Fruit fly (Drosophila melanogaster) whole organism, embryonic: ENCODE results near the gene RpS25.

ENCODE experiments used
- Asciz ChIP-seq: fragments of 200-800 bp; sonication (Bioruptor generic); optimal IDR thresholded peaks from 2 replicates; lab custom pipeline; 2017; ENCODE audit warnings: missing biosample characterization, mild to moderate bottlenecking, missing genetic modification characterization, missing genetic modification reagents
- CG10565 ChIP-seq: fragments of 200-800 bp; sonication (Bioruptor generic); optimal IDR thresholded peaks from 3 replicates; lab custom pipeline; 2016; ENCODE audit warnings: missing biosample characterization, mild to moderate bottlenecking, missing genetic modification characterization
- CG12236 ChIP-seq: fragments of 200-800 bp; sonication (Bioruptor generic); optimal IDR thresholded peaks from 2 replicates; lab custom pipeline; 2016; ENCODE audit warnings: missing biosample characterization, missing genetic modification characterization
- CG12744 ChIP-seq: fragments of 200-800 bp; sonication (Bioruptor generic); optimal IDR thresholded peaks from 2 replicates; lab custom pipeline; 2016; ENCODE audit warnings: missing biosample characterization, missing genetic modification characterization
- CG12769 ChIP-seq: fragments of 200-800 bp; sonication (Bioruptor generic); optimal IDR thresholded peaks from 2 replicates; lab custom pipeline; 2019; ENCODE audit warnings: missing biosample characterization, mild to moderate bottlenecking, missing genetic modification characterization, moderate library complexity
- CG30020 ChIP-seq: fragments of 200-800 bp; optimal IDR thresholded peaks from 2 replicates; lab custom pipeline; 2019; ENCODE audit warnings: missing biosample characterization, mild to moderate bottlenecking, missing genetic modification characterization, moderate library complexity
- CG31388 ChIP-seq: fragments of 200-800 bp; sonication (Bioruptor generic); optimal IDR thresholded peaks from 2 replicates; lab custom pipeline; 2016; ENCODE audit warnings: missing biosample characterization, missing genetic modification characterization
- CG3726 ChIP-seq: fragments of 200-800 bp; sonication (Bioruptor generic); IDR thresholded peaks from 3 replicates; pipeline ENCODE4, ENCODE4 v1.3.6; 2022; ENCODE audit warnings: missing biosample characterization, missing genetic modification characterization
- CG3995 ChIP-seq: fragments of 200-800 bp; sonication (Bioruptor generic); optimal IDR thresholded peaks from 3 replicates; lab custom pipeline; 2016; ENCODE audit warnings: missing biosample characterization, missing genetic modification characterization
- CG4360 ChIP-seq: fragments of 200-800 bp; sonication (Bioruptor generic); IDR thresholded peaks from 2 replicates; pipeline ENCODE4 v1.3.6; 2022; ENCODE audit warnings: missing biosample characterization, missing genetic modification characterization
- CG4820 ChIP-seq: fragments of 200-800 bp; sonication (Bioruptor generic); optimal IDR thresholded peaks from 3 replicates; lab custom pipeline; 2016; ENCODE audit warnings: missing biosample characterization, missing genetic modification characterization
- CG5180 ChIP-seq: fragments of 200-800 bp; sonication (Bioruptor generic); optimal IDR thresholded peaks from 3 replicates; lab custom pipeline; 2017; ENCODE audit warnings: missing biosample characterization, missing genetic modification characterization, mild to moderate bottlenecking, moderate library complexity, missing genetic modification reagents
- CG8388 ChIP-seq: fragments of 200-800 bp; sonication (Bioruptor generic); optimal IDR thresholded peaks from 2 replicates; lab custom pipeline; 2019; ENCODE audit warnings: missing biosample characterization, mild to moderate bottlenecking, missing genetic modification characterization, moderate library complexity
- CG9727 ChIP-seq: fragments of 200-800 bp; sonication (Bioruptor generic); optimal IDR thresholded peaks from 3 replicates; lab custom pipeline; 2017; ENCODE audit warnings: missing biosample characterization, mild to moderate bottlenecking, missing genetic modification characterization
- CrebB ChIP-seq: fragments of 200-800 bp; sonication (Bioruptor generic); optimal IDR thresholded peaks from 3 replicates; lab custom pipeline; 2018; ENCODE audit warnings: missing biosample characterization, mild to moderate bottlenecking, missing genetic modification characterization
- Doc2 ChIP-seq: fragments of 200-800 bp; sonication (Bioruptor generic); IDR thresholded peaks from 2 replicates; pipeline ENCODE4 v1.3.6; 2022; ENCODE audit warnings: missing biosample characterization, missing genetic modification characterization
- Doc3 ChIP-seq: fragments of 200-800 bp; sonication (Bioruptor generic); IDR thresholded peaks from 3 replicates; pipeline ENCODE4 v1.3.6; 2022; ENCODE audit warnings: missing biosample characterization, missing genetic modification characterization; ENCODE audit not compliant: partially characterized antibody
- E2f1 ChIP-seq: fragments of 200-800 bp; sonication (Bioruptor generic); IDR thresholded peaks from 2 replicates; pipeline ENCODE4 v1.3.6; 2022; ENCODE audit warnings: missing biosample characterization, missing genetic modification characterization
- Ets65A ChIP-seq: fragments of 200-800 bp; sonication (Bioruptor generic); peaks from one replicate; lab custom pipeline; 2016; ENCODE audit warnings: missing biosample characterization, missing genetic modification characterization
- HmgD ChIP-seq: fragments of 200-800 bp; sonication (Bioruptor generic); optimal IDR thresholded peaks from 3 replicates; lab custom pipeline; 2016; ENCODE audit warnings: missing biosample characterization, missing genetic modification characterization
- MESR4 ChIP-seq: fragments of 200-800 bp; sonication (Bioruptor generic); optimal IDR thresholded peaks from 2 replicates; lab custom pipeline; 2018; ENCODE audit warnings: missing biosample characterization, mild to moderate bottlenecking, missing genetic modification characterization, moderate library complexity
- Mes4 ChIP-seq: fragments of 200-800 bp; sonication (Bioruptor generic); optimal IDR thresholded peaks from 2 replicates; lab custom pipeline; 2016; ENCODE audit warnings: missing biosample characterization, missing genetic modification characterization
- TFAM ChIP-seq: fragments of 200-800 bp; sonication (Bioruptor generic); optimal IDR thresholded peaks from 2 replicates; lab custom pipeline; 2017; ENCODE audit warnings: missing biosample characterization, missing genetic modification characterization, inconsistent platforms
- ac ChIP-seq: fragments of 200-800 bp; sonication (Bioruptor generic); optimal IDR thresholded peaks from 3 replicates; lab custom pipeline; 2017; ENCODE audit warnings: missing biosample characterization, mild to moderate bottlenecking, missing genetic modification characterization
- bcd ChIP-seq: fragments of 200-800 bp; sonication (Bioruptor generic); optimal IDR thresholded peaks from 2 replicates; lab custom pipeline; 2017; ENCODE audit warnings: missing biosample characterization, mild to moderate bottlenecking, missing genetic modification characterization
- caup ChIP-seq: fragments of 200-800 bp; sonication (Bioruptor generic); optimal IDR thresholded peaks from 3 replicates; lab custom pipeline; 2017; ENCODE audit warnings: missing biosample characterization, mild to moderate bottlenecking, missing genetic modification characterization, moderate library complexity; ENCODE audit not compliant: severe bottlenecking
- cg ChIP-seq: fragments of 200-800 bp; sonication (Bioruptor generic); optimal IDR thresholded peaks from 3 replicates; lab custom pipeline; 2019; ENCODE audit warnings: missing biosample characterization, mild to moderate bottlenecking, missing genetic modification characterization, moderate library complexity
- chinmo ChIP-seq: fragments of 200-800 bp; sonication (Bioruptor generic); IDR thresholded peaks from 4 replicates; pipeline ENCODE4 v1.3.6; 2022; ENCODE audit warnings: missing biosample characterization, missing genetic modification characterization; ENCODE audit not compliant: partially characterized antibody
- ci ChIP-seq: fragments of 200-800 bp; sonication (Bioruptor generic); IDR thresholded peaks from 3 replicates; pipeline ENCODE4 v1.3.6; 2022; ENCODE audit warnings: missing biosample characterization, missing genetic modification characterization
- corto ChIP-seq: fragments of 200-800 bp; sonication (Bioruptor generic); optimal IDR thresholded peaks from 2 replicates; lab custom pipeline; 2016; ENCODE audit warnings: missing biosample characterization, mild to moderate bottlenecking, missing genetic modification characterization, moderate library complexity
- emc ChIP-seq: fragments of 200-800 bp; sonication (Bioruptor generic); optimal IDR thresholded peaks from 2 replicates; lab custom pipeline; 2016; ENCODE audit warnings: missing biosample characterization, missing genetic modification characterization
- gcm ChIP-seq: fragments of 200-800 bp; sonication (Bioruptor generic); optimal IDR thresholded peaks from 2 replicates; lab custom pipeline; 2019; ENCODE audit warnings: missing biosample characterization, mild to moderate bottlenecking, missing genetic modification characterization, moderate library complexity
- grau ChIP-seq: fragments of 200-800 bp; optimal IDR thresholded peaks from 3 replicates; lab custom pipeline; 2019; ENCODE audit warnings: missing biosample characterization, mild to moderate bottlenecking, missing genetic modification characterization, moderate library complexity
- hb ChIP-seq: fragments of 200-800 bp; sonication (Bioruptor generic); IDR thresholded peaks from 3 replicates; pipeline ENCODE4 v1.3.6; 2022; ENCODE audit warnings: missing biosample characterization, missing genetic modification characterization; ENCODE audit not compliant: partially characterized antibody
- inv ChIP-seq: fragments of 200-800 bp; sonication (Bioruptor generic); IDR thresholded peaks from 2 replicates; pipeline ENCODE4 v1.3.6; 2022; ENCODE audit warnings: missing biosample characterization, missing genetic modification characterization; ENCODE audit not compliant: partially characterized antibody
- lilli ChIP-seq: fragments of 200-800 bp; sonication (Bioruptor generic); optimal IDR thresholded peaks from 3 replicates; lab custom pipeline; 2016; ENCODE audit warnings: missing biosample characterization, missing genetic modification characterization
- lov ChIP-seq, 2 experiments: fragments of 200-800 bp in 1 of 2; fragments of >200 bp in 1 of 2; sonication (Bioruptor generic) in 1 of 2; IDR thresholded peaks in 1 of 2; optimal IDR thresholded peaks in 1 of 2; 2 replicates in 1 of 2; 3 replicates in 1 of 2; pipeline versions ENCODE4 v1.3.6 to Lab custom; 2017 to 2022; ENCODE audit warnings: missing biosample characterization in 1 of 2, missing genetic modification characterization in 1 of 2
- otp ChIP-seq: fragments of 200-800 bp; sonication (Bioruptor generic); IDR thresholded peaks from 3 replicates; pipeline ENCODE4, ENCODE4 v1.3.6; 2022; ENCODE audit warnings: missing biosample characterization, missing genetic modification characterization
- pros ChIP-seq: fragments of 200-800 bp; sonication (Bioruptor generic); optimal IDR thresholded peaks from 3 replicates; lab custom pipeline; 2019; ENCODE audit warnings: missing biosample characterization, mild to moderate bottlenecking, missing genetic modification characterization, moderate library complexity
- ranshi ChIP-seq: fragments of 200-800 bp; sonication (Bioruptor generic); IDR thresholded peaks from 2 replicates; pipeline ENCODE4 v1.3.6; 2022; ENCODE audit warnings: missing biosample characterization, missing genetic modification characterization
- schlank ChIP-seq: fragments of 200-800 bp; sonication (Bioruptor generic); optimal IDR thresholded peaks from 2 replicates; lab custom pipeline; 2018; ENCODE audit warnings: missing biosample characterization, mild to moderate bottlenecking, missing genetic modification characterization
- sd ChIP-seq: fragments of 200-800 bp; sonication (Bioruptor generic); optimal IDR thresholded peaks from 3 replicates; lab custom pipeline; 2018; ENCODE audit warnings: missing biosample characterization, mild to moderate bottlenecking, missing genetic modification characterization, moderate library complexity
- ssp ChIP-seq: fragments of 200-800 bp; sonication (Bioruptor generic); IDR thresholded peaks from 2 replicates; pipeline ENCODE4 v1.3.6; 2022; ENCODE audit warnings: missing biosample characterization, missing genetic modification characterization
- tap ChIP-seq: fragments of 200-800 bp; optimal IDR thresholded peaks from 3 replicates; lab custom pipeline; 2019; ENCODE audit warnings: missing biosample characterization, mild to moderate bottlenecking, missing genetic modification characterization, moderate library complexity
- tio ChIP-seq: fragments of 200-800 bp; sonication (Bioruptor generic); optimal IDR thresholded peaks from 2 replicates; lab custom pipeline; 2017; ENCODE audit warnings: missing biosample characterization, missing genetic modification characterization, inconsistent platforms
- ttk ChIP-seq: fragments of 200-800 bp; sonication (Bioruptor generic); IDR thresholded peaks from 2 replicates; pipeline ENCODE4 v2.1.2; 2022; ENCODE audit warnings: missing biosample characterization, missing genetic modification characterization
- yki ChIP-seq: fragments of >200 bp; optimal IDR thresholded peaks from 3 replicates; lab custom pipeline; 2018
- zf30C ChIP-seq: fragments of 200-800 bp; sonication (Bioruptor generic); optimal IDR thresholded peaks from 3 replicates; lab custom pipeline; 2018; ENCODE audit warnings: missing biosample characterization, mild to moderate bottlenecking, missing genetic modification characterization

Gene RpS25

dm6 chr3R:11196648-11197388, 19.3 kb downstream of the RpS25 start (continued):
- peak; percentile 96 for TF ChIP-seq tio (GFP tag; lab: Kevin White, UChicago)
- peak; percentile 70 for TF ChIP-seq CG4360 (GFP tag; lab: Robert Waterston, UW)
- TF ChIP-seq CG12744 (GFP tag; lab: Kevin White, UChicago) = peak; percentile 63
- TF ChIP-seq bcd (GFP tag; lab: Kevin White, UChicago) = peak; percentile 100
- peak; percentile 78; the same call in 2 of the 4 replicates for TF ChIP-seq chinmo (GFP tag; lab: Robert Waterston, UW)
- TF ChIP-seq gcm (GFP tag; lab: Kevin White, UChicago) = peak; percentile 97
- peak; percentile 88 for TF ChIP-seq CG31388 (GFP tag; lab: Kevin White, UChicago)
- TF ChIP-seq pros (GFP tag; lab: Kevin White, UChicago) = peak; percentile 77
- TF ChIP-seq CG4820 = peak; percentile 97
- peak; percentile 99 for TF ChIP-seq Ets65A
- peak; percentile 82 for TF ChIP-seq CG12769 (tag; lab: Kevin White, UChicago)
- TF ChIP-seq CG9727 (GFP tag; lab: Kevin White, UChicago) = peak; percentile 100
- peak; percentile 98 for TF ChIP-seq CG8388 (GFP tag; lab: Kevin White, UChicago)
- peak; percentile 77 for TF ChIP-seq CG10565
- peak; percentile 68 for TF ChIP-seq cg (GFP tag; lab: Kevin White, UChicago)
- no peak for TF ChIP-seq hb (GFP tag; lab: Robert Waterston, UW)
- TF ChIP-seq sd (tag; lab: Kevin White, UChicago) = peak; percentile 94
- peak; percentile 96 for TF ChIP-seq CG3726
- peak; percentile 99 for TF ChIP-seq Asciz (GFP tag; lab: Kevin White, UChicago)
- TF ChIP-seq CG30020 (tag; lab: Kevin White, UChicago) = peak; percentile 75
- TF ChIP-seq E2f1 (GFP tag; lab: Robert Waterston, UW) = peak; percentile 98
- TF ChIP-seq ci (GFP tag; lab: Robert Waterston, UW) = peak; percentile 96
- TF ChIP-seq MESR4 (GFP tag; lab: Kevin White, UChicago) = peak; percentile 19
- no peak for TF ChIP-seq yki (lab: Kevin White, UChicago)
- TF ChIP-seq Doc2 (GFP tag; lab: Robert Waterston, UW) = peak; percentile 93
- TF ChIP-seq CG12236 (GFP tag; lab: Kevin White, UChicago) = peak; percentile 31
- TF ChIP-seq CG3995 (GFP tag; lab: Kevin White, UChicago) = peak; percentile 81
- TF ChIP-seq otp (GFP tag; lab: Robert Waterston, UW) = peak; percentile 90
- peak; percentile 95 for TF ChIP-seq grau
- TF ChIP-seq ttk (GFP tag; lab: Robert Waterston, UW) = peak; percentile 98
- peak; percentile 95 for TF ChIP-seq ssp
- peak; percentile 98 for TF ChIP-seq caup (GFP tag; lab: Kevin White, UChicago)
- TF ChIP-seq zf30C = no peak
- TF ChIP-seq emc (GFP tag; lab: Kevin White, UChicago) = peak; percentile 85
- TF ChIP-seq Doc3 (GFP tag; lab: Robert Waterston, UW) = no peak
- peak; percentile 60 for TF ChIP-seq ac
- TF ChIP-seq Mes4 = peak; percentile 80
- peak; percentile 69 for TF ChIP-seq TFAM (GFP tag; lab: Kevin White, UChicago)
- peak; percentile 89 for TF ChIP-seq schlank
- TF ChIP-seq CrebB (tag; lab: Kevin White, UChicago) = peak; percentile 95
- peak; percentile 83 for TF ChIP-seq corto (GFP tag; lab: Kevin White, UChicago)
- TF ChIP-seq tap (tag; lab: Kevin White, UChicago) = peak; percentile 89
- TF ChIP-seq inv (GFP tag; lab: Robert Waterston, UW) = no peak
- peak; percentile 56 for TF ChIP-seq HmgD (GFP tag; lab: Kevin White, UChicago)
- TF ChIP-seq CG5180 (GFP tag; lab: Kevin White, UChicago) = peak; percentile 93
- peak; percentile 94 for TF ChIP-seq lilli (GFP tag; lab: Kevin White, UChicago)
- no peak for TF ChIP-seq lov (optimal IDR thresholded peaks at IDR 0.05; lab: Kevin White, UChicago)
- peak; percentile 88; the same call in 2 of the 3 replicates for TF ChIP-seq lov (GFP tag; IDR thresholded peaks at IDR 0.05; lab: Robert Waterston, UW)
- TF ChIP-seq ranshi = peak; percentile 97
